Fruit fly (Drosophila melanogaster): ENCODE results near the gene CG32603.

- no peak for TF ChIP-seq CG11617 (GFP tag; optimal IDR thresholded peaks at IDR 0.05)
- TF ChIP-seq kay (GFP tag; ENCODE audit: borderline replicate concordance) = no peak
- TF ChIP-seq Clk (GFP tag; optimal IDR thresholded peaks at IDR 0.05) = no peak
- TF ChIP-seq CG7101 (tag; optimal IDR thresholded peaks at IDR 0.05) = no peak
- no peak for TF ChIP-seq bab1 (GFP tag; optimal IDR thresholded peaks at IDR 0.05)
These were observed 24.9 kb downstream of the CG32603 start for dm6 chrX:14209209-14209781.

Data from whole organism, adult.